Worm (Caenorhabditis elegans): Measurements from ENCODE around the gene F40F12.9.

ce11 chrIII:9927378-9927777 is 16.2 kb downstream of the F40F12.9 start, which contains the start of gene ttr-2:
- no peak for TF ChIP-seq ceh-13 (GFP tag; optimal IDR thresholded peaks at IDR 0.05)
- TF ChIP-seq hmg-4 (GFP tag; optimal IDR thresholded peaks at IDR 0.05) = no peak
- TF ChIP-seq hmbx-1 (tag; optimal IDR thresholded peaks at IDR 0.05) = no peak
- TF ChIP-seq tbx-11 (GFP tag; IDR thresholded peaks at IDR 0.05) = no peak
- no peak for TF ChIP-seq ama-1 (optimal IDR thresholded peaks at IDR 0.05)
- TF ChIP-seq hnd-1 (tag; optimal IDR thresholded peaks at IDR 0.05) = no peak
- TF ChIP-seq F13C5.2 (tag; optimal IDR thresholded peaks at IDR 0.05) = no peak
- TF ChIP-seq pes-1 (GFP tag; IDR thresholded peaks at IDR 0.05) = no peak
- TF ChIP-seq tra-4 (tag; optimal IDR thresholded peaks at IDR 0.05) = no peak
- TF ChIP-seq B0310.2 (tag; optimal IDR thresholded peaks at IDR 0.05) = no peak
- TF ChIP-seq ets-7 (tag; optimal IDR thresholded peaks at IDR 0.05) = no peak
- TF ChIP-seq flt-1 (GFP tag; IDR thresholded peaks at IDR 0.05) = no peak
- TF ChIP-seq tbx-37 (GFP tag; conservative IDR thresholded peaks at IDR 0.05) = no peak
